Fruit fly (Drosophila melanogaster) whole organism, pupa: ENCODE measurements around the gene Nmdmc.

Source experiments
- CG12605 ChIP-seq: fragments of 200-800 bp; sonication (Bioruptor generic); IDR thresholded peaks from 2 replicates; pipeline ENCODE4 v1.3.6; 2022; ENCODE audit warnings: missing biosample characterization, missing genetic modification characterization
- CG13204 ChIP-seq: fragments of 200-800 bp; sonication (Bioruptor generic); optimal IDR thresholded peaks from 2 replicates; lab custom pipeline; 2018; ENCODE audit warnings: missing biosample characterization, mild to moderate bottlenecking, missing genetic modification characterization, moderate library complexity
- CG14655 ChIP-seq: fragments of 200-800 bp; sonication (Bioruptor generic); optimal IDR thresholded peaks from 3 replicates; lab custom pipeline; 2017; ENCODE audit warnings: mild to moderate bottlenecking, missing biosample characterization, missing genetic modification reagents, missing genetic modification characterization
- CG15710 ChIP-seq: fragments of 200-800 bp; sonication (Bioruptor generic); optimal IDR thresholded peaks from 2 replicates; lab custom pipeline; 2018; ENCODE audit warnings: missing biosample characterization, mild to moderate bottlenecking, missing genetic modification characterization, moderate library complexity
- CG32121 ChIP-seq: fragments of 200-800 bp; sonication (Bioruptor generic); IDR thresholded peaks from 2 replicates; pipeline ENCODE4 v1.3.6; 2022; ENCODE audit warnings: missing biosample characterization, missing genetic modification characterization
- CG34367 ChIP-seq: fragments of 200-800 bp; sonication (Bioruptor generic); optimal IDR thresholded peaks from 2 replicates; lab custom pipeline; 2018; ENCODE audit warnings: missing biosample characterization, mild to moderate bottlenecking, missing genetic modification characterization
- CG8159 ChIP-seq: fragments of 200-800 bp; sonication (Bioruptor generic); optimal IDR thresholded peaks from 3 replicates; lab custom pipeline; 2018; ENCODE audit warnings: missing biosample characterization, mild to moderate bottlenecking, missing genetic modification characterization, moderate library complexity
- CG8301 ChIP-seq: fragments of 200-800 bp; sonication (Bioruptor generic); optimal IDR thresholded peaks from 2 replicates; lab custom pipeline; 2018; ENCODE audit warnings: missing biosample characterization, mild to moderate bottlenecking, missing genetic modification characterization
- CG9948 ChIP-seq: fragments of 200-800 bp; sonication (Bioruptor generic); optimal IDR thresholded peaks from 2 replicates; lab custom pipeline; 2018; ENCODE audit warnings: missing biosample characterization, mild to moderate bottlenecking, missing genetic modification characterization, moderate library complexity
- EcR ChIP-seq: fragments of 200-800 bp; sonication (Bioruptor generic); optimal IDR thresholded peaks from 3 replicates; lab custom pipeline; 2019; ENCODE audit warnings: missing biosample characterization, missing genetic modification characterization, mild to moderate bottlenecking, moderate library complexity, missing genetic modification reagents
- Ets98B ChIP-seq: fragments of 200-800 bp; sonication (Bioruptor generic); IDR thresholded peaks from 2 replicates; pipeline ENCODE4 v1.3.6; 2022; ENCODE audit warnings: missing biosample characterization, missing genetic modification characterization
- Pif1B ChIP-seq: fragments of 200-800 bp; sonication (Bioruptor generic); optimal IDR thresholded peaks from 3 replicates; lab custom pipeline; 2016; ENCODE audit warnings: missing biosample characterization, missing genetic modification characterization
- Snoo ChIP-seq: fragments of 200-800 bp; sonication (Bioruptor generic); optimal IDR thresholded peaks from 3 replicates; lab custom pipeline; 2017; ENCODE audit warnings: missing biosample characterization, mild to moderate bottlenecking, missing genetic modification characterization, inconsistent platforms
- fd96Ca ChIP-seq: fragments of 200-800 bp; sonication (Bioruptor generic); IDR thresholded peaks from 3 replicates; pipeline ENCODE4 v1.3.6; 2022; ENCODE audit warnings: missing biosample characterization, missing genetic modification characterization

DNA sequence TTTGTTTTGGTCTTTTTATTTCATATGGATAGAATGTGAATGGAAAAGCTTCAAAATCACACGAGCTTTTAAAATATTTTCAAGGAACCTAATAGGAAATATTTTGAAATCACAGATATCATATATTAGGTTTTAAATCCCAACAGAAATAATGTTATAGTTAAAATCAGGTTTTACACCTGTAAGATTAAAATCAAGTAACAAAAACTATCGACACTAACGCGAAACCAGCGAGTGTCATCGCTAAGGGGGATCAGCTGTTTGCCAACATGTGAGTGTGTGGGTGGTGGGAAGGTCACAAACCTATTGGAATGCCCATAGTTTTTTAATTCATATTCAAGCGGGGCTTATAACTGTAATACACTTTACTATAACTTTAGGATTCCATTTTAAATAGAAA is 11.7 kb downstream of the Nmdmc start, which contains the start of gene hyx:
- TF ChIP-seq CG13204 = no peak
- no peak for TF ChIP-seq Pif1B (GFP tag; lab: Kevin White, UChicago)
- no peak for TF ChIP-seq CG9948
- TF ChIP-seq CG8159 (tag; lab: Kevin White, UChicago) = no peak
- TF ChIP-seq Snoo (tag; lab: Kevin White, UChicago) = peak; percentile 21
- TF ChIP-seq EcR = peak; percentile 93
- TF ChIP-seq CG8301 (tag; lab: Kevin White, UChicago) = no peak
- TF ChIP-seq CG32121 (GFP tag; lab: Robert Waterston, UW) = peak; percentile 36; the same call in 1 of the 2 replicates
- no peak for TF ChIP-seq CG14655 (GFP tag; lab: Kevin White, UChicago)
- no peak for TF ChIP-seq CG12605 (GFP tag; lab: Robert Waterston, UW)
- no peak; the same call in 1 of the 2 replicates for TF ChIP-seq Ets98B
- TF ChIP-seq CG34367 (tag; lab: Kevin White, UChicago) = no peak
- TF ChIP-seq CG15710 (tag; lab: Kevin White, UChicago) = peak; percentile 11
- TF ChIP-seq fd96Ca = no peak
